Worm (Caenorhabditis elegans): ENCODE data around the gene rml-3.

- TF ChIP-seq pha-4 (tag; optimal IDR thresholded peaks at IDR 0.05) (no peak), R02D3.7 (tag; optimal IDR thresholded peaks at IDR 0.05) (no peak), egl-27 (tag; optimal IDR thresholded peaks at IDR 0.05) (no peak), aly-2 (tag; optimal IDR thresholded peaks at IDR 0.05) (no peak), tbx-2 (tag; optimal IDR thresholded peaks at IDR 0.05) (no peak), unc-62 (GFP tag; optimal IDR thresholded peaks at IDR 0.05) (no peak), nhr-23 (tag; optimal IDR thresholded peaks at IDR 0.05) (peak; percentile 7)
These were observed 19.5 kb upstream of the rml-3 start for ce11 chrX:6258409-6258808.

Data from whole organism, L3 larva.